Fruit fly (Drosophila melanogaster): ENCODE data around the gene pnr.
A peak's percentile ranks its signal among the peaks of the same experiment; 100 is the strongest.

The pnr gene

dm6 chr3R:15987064-15987649, 38.7 kb upstream of the pnr start (continued):
- TF ChIP-seq dsx (GFP tag; optimal IDR thresholded peaks at IDR 0.05; ENCODE audit: poor library complexity, severe bottlenecking) (peak; percentile 13), CG4318 (GFP tag; optimal IDR thresholded peaks at IDR 0.05) (no peak), Eip75B (GFP tag; optimal IDR thresholded peaks at IDR 0.05) (no peak)

DNA sequence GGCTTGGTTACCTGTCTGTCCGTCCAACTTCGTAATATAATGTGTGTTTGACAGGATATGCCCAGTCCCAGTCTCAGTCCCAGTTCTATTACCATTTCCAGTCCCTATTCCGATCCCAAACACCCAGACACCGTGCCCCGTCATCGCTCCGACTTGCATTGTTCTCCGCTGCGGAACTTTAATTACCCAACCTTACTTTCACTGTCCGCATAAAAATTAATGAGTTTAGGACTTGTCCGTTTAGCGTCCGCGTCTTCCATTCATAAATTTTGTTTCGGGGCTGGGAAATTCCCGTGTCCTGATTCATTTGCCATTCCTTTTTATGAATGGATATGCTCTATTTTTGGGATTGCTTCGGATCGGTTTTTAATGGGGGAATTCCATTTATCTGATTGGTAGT, 37.5 kb upstream of the pnr start:
- TF ChIP-seq cyc (GFP tag; optimal IDR thresholded peaks at IDR 0.05) = no peak
- TF ChIP-seq fkh (GFP tag; optimal IDR thresholded peaks at IDR 0.05) = no peak
- no peak for TF ChIP-seq ss (GFP tag; optimal IDR thresholded peaks at IDR 0.05)
- no peak for TF ChIP-seq CG15336 (GFP tag; IDR thresholded peaks at IDR 0.05)
- no peak for TF ChIP-seq CG32006 (GFP tag; optimal IDR thresholded peaks at IDR 0.05)
- TF ChIP-seq Hr4 (GFP tag; optimal IDR thresholded peaks at IDR 0.05) = no peak
- TF ChIP-seq dac (GFP tag; optimal IDR thresholded peaks at IDR 0.05) = no peak
- TF ChIP-seq fd85E (GFP tag; optimal IDR thresholded peaks at IDR 0.05) = no peak
- no peak for TF ChIP-seq Hr39 (GFP tag; optimal IDR thresholded peaks at IDR 0.05)
- TF ChIP-seq Sox14 (GFP tag; optimal IDR thresholded peaks at IDR 0.05) = no peak
- TF ChIP-seq eg (GFP tag; IDR thresholded peaks at IDR 0.05) = no peak
- TF ChIP-seq CG6163 (GFP tag; IDR thresholded peaks at IDR 0.05) = no peak

DNA sequence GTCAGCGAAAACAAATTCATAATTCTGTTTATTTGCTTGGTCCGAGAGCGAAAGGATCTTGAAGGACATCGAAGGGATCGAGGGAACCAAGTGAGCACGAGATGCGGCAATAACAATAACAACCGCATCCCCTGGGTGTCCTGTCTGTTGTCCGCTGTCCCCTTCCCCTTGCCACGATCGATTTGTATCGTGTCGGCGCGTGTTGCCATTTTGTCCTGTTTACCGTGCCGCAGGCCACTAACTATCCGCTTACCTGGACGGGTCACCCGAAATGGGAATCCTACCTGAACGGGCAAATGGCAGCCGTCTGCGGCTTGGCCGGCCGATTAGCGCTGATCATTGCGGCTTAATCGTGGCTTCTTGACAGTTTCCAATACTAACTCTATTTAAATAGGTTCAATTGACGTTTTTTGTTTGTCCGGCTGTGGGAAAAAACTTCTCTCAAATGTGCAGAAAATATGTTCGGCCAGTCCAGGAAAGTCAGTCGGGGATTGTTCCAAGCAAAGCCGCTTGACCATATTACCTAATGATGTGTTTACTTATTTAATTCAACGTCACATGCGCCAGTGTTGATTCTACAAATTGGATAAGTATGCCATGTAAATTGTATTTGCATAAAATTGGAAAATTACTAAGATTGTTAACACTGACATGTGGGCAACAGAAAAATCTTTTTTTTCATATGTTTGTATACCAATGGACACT, 36.5 kb upstream of the pnr start:
- TF ChIP-seq CG1621 (tag; optimal IDR thresholded peaks at IDR 0.05) (no peak), CG11762 (GFP tag; optimal IDR thresholded peaks at IDR 0.05; ENCODE audit: insufficient read depth) (no peak), CG15336 (GFP tag; IDR thresholded peaks at IDR 0.05) (no peak), Hr39 (GFP tag; optimal IDR thresholded peaks at IDR 0.05) (no peak), Ets21C (GFP tag; optimal IDR thresholded peaks at IDR 0.05) (no peak)

DNA sequence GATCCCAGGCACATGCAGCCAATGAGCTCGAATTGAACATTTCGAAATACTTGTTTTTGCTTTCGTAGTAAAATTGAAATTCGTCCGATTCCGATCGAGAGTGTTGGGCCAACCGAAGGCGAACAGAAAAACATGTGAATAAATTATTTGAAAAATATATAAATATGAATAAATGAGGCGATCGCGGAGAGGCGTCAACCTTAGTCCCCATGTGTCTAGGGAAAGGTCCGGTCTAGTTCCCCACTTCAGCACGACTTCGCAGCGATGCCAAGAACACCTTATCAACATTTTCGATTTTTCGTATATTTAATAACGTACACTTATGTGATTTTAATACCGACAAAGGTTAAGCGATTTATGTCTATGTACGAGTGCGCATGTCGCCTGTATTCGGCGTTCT, 34.3 kb upstream of the pnr start:
- no peak for TF ChIP-seq CG6808 (GFP tag; optimal IDR thresholded peaks at IDR 0.05)
- peak; percentile 89 for TF ChIP-seq svp (GFP tag)

DNA sequence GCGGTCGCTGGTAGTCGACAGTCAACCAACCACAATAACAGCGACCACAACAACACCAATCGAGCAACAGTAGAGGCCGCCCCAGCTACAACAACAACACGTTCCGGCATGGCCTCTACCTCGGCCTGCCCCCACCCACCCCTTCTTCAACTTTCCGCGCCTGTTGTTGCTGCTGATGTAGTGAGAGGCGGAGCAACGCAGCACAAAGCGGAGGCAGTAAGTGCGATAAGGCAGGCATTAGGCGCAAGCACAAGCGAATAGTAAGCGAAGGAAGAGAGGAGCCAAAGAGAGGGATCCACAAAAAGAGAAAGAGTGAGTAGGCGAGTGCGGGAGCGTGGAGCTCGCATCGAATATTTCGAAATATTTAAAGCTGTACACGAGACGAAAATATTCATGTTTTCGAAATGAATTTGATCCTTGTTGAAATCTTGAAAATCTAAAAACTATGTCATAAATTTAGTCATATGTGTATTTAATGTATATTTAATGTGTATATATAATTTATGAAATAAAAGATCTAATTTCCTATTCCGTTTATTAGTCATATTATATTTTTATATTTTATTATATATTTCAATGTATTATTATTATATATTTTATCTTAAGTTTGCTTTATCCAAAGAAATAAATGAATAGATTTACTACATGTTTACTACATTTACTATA, 32.6 kb upstream of the pnr start:
- TF ChIP-seq eg (GFP tag; IDR thresholded peaks at IDR 0.05) (peak; percentile 71), Ets96B (tag; optimal IDR thresholded peaks at IDR 0.05) (peak; percentile 29), CG3032 (tag; optimal IDR thresholded peaks at IDR 0.05) (peak; percentile 3), fkh (GFP tag; optimal IDR thresholded peaks at IDR 0.05) (peak; percentile 50), CG34406 (GFP tag; optimal IDR thresholded peaks at IDR 0.05) (peak; percentile 6), Lpt (GFP tag; optimal IDR thresholded peaks at IDR 0.05) (peak; percentile 27), CG15336 (GFP tag; IDR thresholded peaks at IDR 0.05) (peak; percentile 60), fd59A (GFP tag; optimal IDR thresholded peaks at IDR 0.05) (no peak), CG8632 (GFP tag; optimal IDR thresholded peaks at IDR 0.05) (peak; percentile 4), CG3919 (GFP tag; optimal IDR thresholded peaks at IDR 0.05) (peak; percentile 41), CG8119 (GFP tag; IDR thresholded peaks at IDR 0.05) (peak; percentile 52; the same call in 1 of the 3 replicates), svp (GFP tag) (peak; percentile 72), Eip78C (GFP tag) (peak; percentile 72), CG31627 (GFP tag; optimal IDR thresholded peaks at IDR 0.05) (no peak), Sox14 (GFP tag; optimal IDR thresholded peaks at IDR 0.05) (peak; percentile 36), CG1621 (tag; optimal IDR thresholded peaks at IDR 0.05) (peak; percentile 6), CG6854 (GFP tag; optimal IDR thresholded peaks at IDR 0.05) (no peak), dsx (GFP tag; optimal IDR thresholded peaks at IDR 0.05; ENCODE audit: poor library complexity, severe bottlenecking) (peak; percentile 29), CG6163 (GFP tag; IDR thresholded peaks at IDR 0.05) (peak; percentile 66; the same call in 2 of the 3 replicates), CG10631 (GFP tag; optimal IDR thresholded peaks at IDR 0.05) (no peak)

Measured in whole organism, prepupa.